Worm (Caenorhabditis elegans): ENCODE data around the gene sti-1.

DNA sequence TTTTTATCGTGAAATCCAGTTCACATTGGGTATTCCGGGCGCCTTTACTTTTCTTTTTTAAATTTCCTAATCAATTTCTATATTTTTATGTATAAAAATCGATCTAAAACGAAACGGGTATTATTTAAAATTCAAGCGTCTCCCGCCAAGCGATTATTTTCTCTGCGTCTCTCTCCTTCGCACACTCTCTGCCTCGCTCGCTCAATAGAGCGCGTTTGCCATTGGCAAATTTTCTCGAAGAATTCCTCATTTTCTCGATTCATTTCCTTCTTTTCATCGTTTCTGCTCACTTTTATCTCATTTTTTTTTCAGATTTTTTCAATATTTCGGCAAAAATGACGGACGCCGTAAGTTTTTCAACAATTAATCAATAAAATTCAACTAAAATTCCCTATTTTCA lies at the start of gene sti-1:
- TF ChIP-seq W03F9.2 (tag; optimal IDR thresholded peaks at IDR 0.05) (peak; percentile 79), him-1 (tag; optimal IDR thresholded peaks at IDR 0.05) (no peak), dao-5 (tag; optimal IDR thresholded peaks at IDR 0.05) (no peak)

All from whole organism, L4/young adult.